Fruit fly (Drosophila melanogaster) whole organism, adult: ENCODE measurements around the gene CG2871.

Experiments used
- CG11617 ChIP-seq: fragments of 200-800 bp; sonication (Bioruptor generic); optimal IDR thresholded peaks from 2 replicates; lab custom pipeline; 2017; ENCODE audit warnings: mild to moderate bottlenecking, missing biosample characterization, missing genetic modification reagents, missing genetic modification characterization
- bab1 ChIP-seq: fragments of 200-800 bp; sonication (Bioruptor generic); optimal IDR thresholded peaks from 3 replicates; lab custom pipeline; 2019; ENCODE audit warnings: missing biosample characterization, mild to moderate bottlenecking, missing genetic modification characterization, moderate library complexity

dm6 chrX:4762267-4762666 lies 14.9 kb downstream of the CG2871 start:
- TF ChIP-seq CG11617 (GFP tag; lab: Kevin White, UChicago) (no peak), bab1 (no peak)
